Worm (Caenorhabditis elegans) whole organism, L1 larva: ENCODE measurements around the gene T09A12.8.

Experiments used
- ceh-8 ChIP-seq: fragments of 200-800 bp; sonication (Bioruptor generic); optimal IDR thresholded peaks from 2 replicates; lab custom pipeline; 2018; ENCODE audit warnings: mild to moderate bottlenecking, missing genetic modification characterization, moderate library complexity, missing compliant biosample characterization
- ceh-82 ChIP-seq, 3 experiments: fragments of 150-350 bp in 1 of 3; sonication (generic microtip) in 2 of 3; optimal IDR thresholded peaks; 2 replicates each; lab custom pipeline; 2014 to 2017; ENCODE audit warnings: missing biosample characterization in 3 of 3, missing genetic modification characterization in 3 of 3
- ces-1 ChIP-seq: fragments of 150-350 bp; optimal IDR thresholded peaks from 2 replicates; lab custom pipeline; 2014; ENCODE audit warnings: missing biosample characterization, missing genetic modification reagents, missing genetic modification characterization
- efl-1 ChIP-seq, 4 experiments: fragments of 150-350 bp; optimal IDR thresholded peaks in 3 of 4; peaks in 1 of 4; 1 replicate in 1 of 4; 2 replicates in 3 of 4; lab custom pipeline; 2014; ENCODE audit warnings: missing biosample characterization in 2 of 4, missing genetic modification characterization in 2 of 4, missing genetic modification reagents in 2 of 4
- efl-3 ChIP-seq: fragments of 200-800 bp; sonication (Bioruptor generic); optimal IDR thresholded peaks from 2 replicates; lab custom pipeline; 2018; ENCODE audit warnings: mild to moderate bottlenecking, missing genetic modification characterization, missing compliant biosample characterization
- nhr-11 ChIP-seq: fragments of 150-350 bp; optimal IDR thresholded peaks from 2 replicates; lab custom pipeline; 2014; ENCODE audit warnings: missing biosample characterization, missing genetic modification characterization
- pqm-1 ChIP-seq: sonication (generic microtip); optimal IDR thresholded peaks from 3 replicates; lab custom pipeline; 2017; ENCODE audit warnings: missing biosample characterization, missing genetic modification characterization
- ztf-11 ChIP-seq, 2 experiments: sonication (generic microtip); optimal IDR thresholded peaks; 2 replicates each; lab custom pipeline; 2016 to 2017; ENCODE audit warnings: missing genetic modification characterization in 2 of 2, missing biosample characterization in 1 of 2, missing compliant biosample characterization in 1 of 2

DNA sequence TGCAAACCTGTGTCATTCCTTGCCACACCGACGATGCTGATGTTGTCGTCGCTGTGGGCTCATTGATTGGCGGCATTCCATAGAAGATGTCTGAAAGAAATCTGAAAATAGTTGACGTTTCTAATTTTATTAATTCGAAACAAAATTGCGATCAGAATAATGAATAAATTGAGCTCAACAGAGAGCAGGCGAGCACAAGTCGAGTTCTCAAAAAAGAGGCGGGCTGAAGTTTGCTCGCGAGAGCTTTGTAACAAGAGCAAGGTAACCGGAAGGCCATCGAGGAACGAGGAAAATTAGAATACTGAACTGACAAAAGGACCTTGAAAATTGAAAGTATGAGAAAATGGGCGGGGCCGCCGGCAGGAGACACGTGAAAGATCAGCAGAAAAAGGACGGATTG lies 7.0 kb downstream of the T09A12.8 start, which contains the start of gene nhr-66:
- TF ChIP-seq pqm-1 (tag; lab: Kevin White, UChicago) = no peak
- no peak for TF ChIP-seq ceh-8 (GFP tag; lab: Kevin White, UChicago)
- no peak for TF ChIP-seq efl-3 (GFP tag; lab: Kevin White, UChicago)
- TF ChIP-seq ztf-11 (tag; optimal IDR thresholded peaks at IDR 0.05; lab: Kevin White, UChicago) = no peak
- no peak for TF ChIP-seq ceh-82 (tag; optimal IDR thresholded peaks at IDR 0.05; lab: Kevin White, UChicago)
- no peak for TF ChIP-seq ces-1 (GFP tag; lab: Kevin White, UChicago)
- TF ChIP-seq efl-1 (optimal IDR thresholded peaks at IDR 0.05; lab: Kevin White, UChicago) = no peak
- no peak for TF ChIP-seq efl-1 (GFP tag; optimal IDR thresholded peaks at IDR 0.05 in 1 of 2; lab: Kevin White, UChicago)
- TF ChIP-seq nhr-11 = no peak
